Worm (Caenorhabditis elegans) whole organism, L4 larva: ENCODE measurements around the gene srh-20.

Experiments
- aly-2 ChIP-seq: sonication (generic microtip); optimal IDR thresholded peaks from 2 replicates; lab custom pipeline; 2018; ENCODE audit warnings: missing biosample characterization, missing genetic modification characterization
- fos-1 ChIP-seq: fragments of 150-350 bp; optimal IDR thresholded peaks from 2 replicates; lab custom pipeline; 2014; ENCODE audit warnings: missing biosample characterization, missing genetic modification characterization
- lin-13 ChIP-seq: fragments of 150-350 bp; optimal IDR thresholded peaks from 2 replicates; lab custom pipeline; 2014; ENCODE audit warnings: missing biosample characterization, missing genetic modification reagents, missing genetic modification characterization
- lin-15B ChIP-seq: fragments of 150-350 bp; sonication (generic microtip); optimal IDR thresholded peaks from 3 replicates; lab custom pipeline; 2014; ENCODE audit warnings: missing biosample characterization, missing genetic modification characterization
- nhr-11 ChIP-seq: fragments of 150-350 bp; optimal IDR thresholded peaks from 2 replicates; lab custom pipeline; 2014; ENCODE audit warnings: missing biosample characterization, missing genetic modification characterization
- snpc-1.2 ChIP-seq: fragments of 200-800 bp; sonication (Bioruptor generic); IDR thresholded peaks from 2 replicates; pipeline ENCODE4 v1.3.6; 2022; ENCODE audit warnings: missing genetic modification reagents, missing genetic modification characterization, missing compliant biosample characterization

DNA sequence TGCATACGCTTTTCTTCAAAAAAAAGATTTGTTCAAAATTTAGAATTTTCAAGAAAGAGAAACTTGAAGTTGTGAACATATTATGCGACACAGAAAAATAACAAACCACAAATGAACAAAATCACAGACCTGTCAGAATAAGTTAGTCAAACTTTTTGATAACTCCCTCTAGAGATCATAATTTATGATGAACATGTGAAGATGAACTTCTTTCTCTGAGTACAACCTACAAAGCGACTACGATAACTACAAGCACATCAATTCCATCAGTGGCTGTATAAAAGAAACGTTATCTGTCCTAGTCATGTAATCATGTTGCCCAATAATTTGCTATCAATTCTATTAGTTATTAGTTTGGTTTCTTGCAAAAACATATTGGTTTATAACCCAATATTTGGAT, 29.0 kb upstream of the srh-20 start, which contains the start of gene ugt-9:
- no peak for TF ChIP-seq lin-13
- no peak for TF ChIP-seq lin-15B (tag; lab: Kevin White, UChicago)
- TF ChIP-seq snpc-1.2: no peak
- no peak for TF ChIP-seq nhr-11 (tag; lab: Kevin White, UChicago)
- TF ChIP-seq aly-2 (tag; lab: Kevin White, UChicago): no peak
- no peak for TF ChIP-seq fos-1
